Fruit fly (Drosophila melanogaster): Measurements from ENCODE around the gene Trf4-2.

Trf4-2 gene

dm6 chr3R:24900816-24901215 is 24.2 kb upstream of the Trf4-2 start, which contains the start of gene CG10845:
TSS of gene CG10845 (plus strand) at chr3R:24901116.
- TF ChIP-seq Myc (optimal IDR thresholded peaks at IDR 0.05), result no peak
- TF ChIP-seq Sin3A (optimal IDR thresholded peaks at IDR 0.05), result no peak
- no peak for TF ChIP-seq insv (optimal IDR thresholded peaks at IDR 0.05)
- TF ChIP-seq h (optimal IDR thresholded peaks at IDR 0.05), result no peak
- no peak for TF ChIP-seq psq (optimal IDR thresholded peaks at IDR 0.05)
- no peak for TF ChIP-seq ttk (optimal IDR thresholded peaks at IDR 0.05)

DNA sequence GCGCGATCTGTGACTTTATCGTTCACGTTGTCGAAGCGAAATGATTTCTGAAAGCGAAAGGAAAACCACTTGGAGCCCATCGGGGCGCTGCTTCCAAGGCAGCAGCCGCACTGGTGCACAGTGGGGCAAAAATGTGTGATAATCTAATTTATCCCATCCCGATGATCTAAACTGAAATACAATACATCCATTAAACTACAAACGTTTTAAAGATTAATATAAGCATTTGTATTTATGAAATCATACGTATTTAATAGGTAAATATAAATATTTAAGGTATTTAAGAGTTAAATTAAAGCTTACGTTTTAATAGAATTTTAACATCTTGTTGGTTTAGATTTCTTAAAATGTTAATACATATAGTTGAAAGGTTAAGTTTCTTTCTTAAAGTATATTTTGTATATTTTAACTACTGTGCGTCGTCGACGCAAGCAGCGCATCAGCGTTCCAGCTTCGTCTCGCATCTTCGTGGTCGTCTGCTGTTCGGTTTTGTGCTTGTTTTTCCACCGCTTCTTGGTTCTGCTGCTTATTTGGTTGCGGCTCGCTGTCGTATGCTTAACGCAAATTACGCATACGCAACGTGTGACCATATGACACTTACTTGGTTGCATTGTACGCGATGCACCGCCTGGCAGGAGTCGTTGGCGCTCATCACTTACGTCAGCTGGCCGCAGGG is 18.9 kb upstream of the Trf4-2 start, which contains the start of gene CG13643:
Gene CG13643 (minus strand): TSS at position 46 of the 676 bp plus-strand sequence.
- TF ChIP-seq Sin3A (optimal IDR thresholded peaks at IDR 0.05), result no peak
- no peak for TF ChIP-seq ttk (optimal IDR thresholded peaks at IDR 0.05)
- TF ChIP-seq h (optimal IDR thresholded peaks at IDR 0.05), result no peak
- TF ChIP-seq insv (optimal IDR thresholded peaks at IDR 0.05), result no peak
- TF ChIP-seq psq (optimal IDR thresholded peaks at IDR 0.05), result no peak
- TF ChIP-seq Myc (optimal IDR thresholded peaks at IDR 0.05), result no peak

DNA sequence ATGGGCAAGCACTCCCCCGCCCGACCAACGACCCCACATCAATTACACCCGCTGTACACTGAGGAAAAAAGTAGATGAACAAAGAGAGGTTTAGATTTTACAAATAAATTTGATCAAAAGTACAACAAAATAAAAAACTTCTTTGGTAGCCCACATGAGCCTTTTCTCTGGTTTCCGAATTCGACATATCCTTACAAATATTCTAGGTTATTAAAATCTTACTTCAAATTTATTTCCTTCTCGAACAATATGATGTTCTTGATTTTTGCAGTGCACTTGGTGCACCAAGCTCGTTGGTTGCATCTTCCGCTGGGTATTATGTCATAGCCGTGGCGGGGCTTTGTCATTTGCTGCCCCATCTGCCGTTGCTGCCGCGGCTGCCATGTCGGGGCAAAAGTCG is 18.4 kb upstream of the Trf4-2 start:
- TF ChIP-seq insv (optimal IDR thresholded peaks at IDR 0.05) (no peak), h (optimal IDR thresholded peaks at IDR 0.05) (no peak), psq (optimal IDR thresholded peaks at IDR 0.05) (no peak), Sin3A (optimal IDR thresholded peaks at IDR 0.05) (no peak), Myc (optimal IDR thresholded peaks at IDR 0.05) (no peak), ttk (optimal IDR thresholded peaks at IDR 0.05) (no peak)

DNA sequence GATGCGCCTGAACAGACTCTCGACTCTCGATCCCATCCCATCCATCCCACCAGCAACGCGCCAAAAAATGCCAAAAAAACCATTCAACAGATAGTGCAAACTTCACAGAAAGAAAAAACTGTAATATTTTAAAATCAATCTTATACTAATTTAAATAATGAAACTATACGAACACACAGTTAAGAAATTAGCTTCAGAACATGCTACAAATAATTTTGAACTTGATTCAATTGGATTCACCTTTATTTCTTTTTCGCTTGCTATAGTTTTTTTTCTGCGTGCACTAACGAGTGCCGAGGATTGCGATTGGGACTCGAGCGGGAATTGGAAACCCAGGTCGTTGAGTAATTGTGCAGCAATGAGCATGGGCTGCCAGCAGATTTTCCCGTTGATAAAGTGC is 17.0 kb upstream of the Trf4-2 start:
- TF ChIP-seq ttk (optimal IDR thresholded peaks at IDR 0.05), result no peak
- no peak for TF ChIP-seq insv (optimal IDR thresholded peaks at IDR 0.05)
- TF ChIP-seq h (optimal IDR thresholded peaks at IDR 0.05), result no peak
- TF ChIP-seq psq (optimal IDR thresholded peaks at IDR 0.05), result no peak
- no peak for TF ChIP-seq Myc (optimal IDR thresholded peaks at IDR 0.05)
- no peak for TF ChIP-seq Sin3A (optimal IDR thresholded peaks at IDR 0.05)

DNA sequence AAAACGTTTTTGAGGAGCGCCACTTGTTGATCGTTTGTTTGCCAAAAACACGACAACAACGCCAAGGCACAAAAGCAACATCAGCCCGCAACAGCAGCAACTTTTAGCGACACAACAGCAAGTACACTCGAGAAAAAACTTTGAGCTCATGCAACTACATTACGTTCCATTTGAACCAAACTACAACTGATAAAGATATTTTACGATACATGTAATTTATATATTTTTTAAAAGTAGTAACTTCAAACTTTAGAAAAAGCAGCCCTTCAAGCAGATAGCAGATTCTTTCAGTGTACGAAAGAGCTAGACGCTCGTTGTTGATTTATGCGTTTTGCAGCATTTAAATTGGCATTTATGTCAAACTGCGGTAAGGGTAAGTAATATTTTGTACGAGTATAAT is 14.9 kb upstream of the Trf4-2 start:
- TF ChIP-seq ttk (optimal IDR thresholded peaks at IDR 0.05), result no peak
- TF ChIP-seq Myc (optimal IDR thresholded peaks at IDR 0.05), result no peak
- no peak for TF ChIP-seq psq (optimal IDR thresholded peaks at IDR 0.05)
- TF ChIP-seq Sin3A (optimal IDR thresholded peaks at IDR 0.05), result no peak
- TF ChIP-seq h (optimal IDR thresholded peaks at IDR 0.05), result no peak
- no peak for TF ChIP-seq insv (optimal IDR thresholded peaks at IDR 0.05)

dm6 chr3R:24914864-24915263 is 10.2 kb upstream of the Trf4-2 start:
- TF ChIP-seq ttk (optimal IDR thresholded peaks at IDR 0.05) (no peak), h (optimal IDR thresholded peaks at IDR 0.05) (no peak), insv (optimal IDR thresholded peaks at IDR 0.05) (no peak), Myc (optimal IDR thresholded peaks at IDR 0.05) (no peak), psq (optimal IDR thresholded peaks at IDR 0.05) (no peak), Sin3A (optimal IDR thresholded peaks at IDR 0.05) (no peak)

dm6 chr3R:24917814-24918636 is 7.0 kb upstream of the Trf4-2 start, which contains the start of the genes PIG-S, sud1 and CG11168:
TSS of gene PIG-S (minus strand) at chr3R:24917864.
TSS of gene sud1 (minus strand) at chr3R:24917864.
TSS of gene CG11168 (plus strand) at chr3R:24918106.
- TF ChIP-seq h (optimal IDR thresholded peaks at IDR 0.05) (no peak), Myc (optimal IDR thresholded peaks at IDR 0.05) (no peak), Sin3A (optimal IDR thresholded peaks at IDR 0.05) (no peak), psq (optimal IDR thresholded peaks at IDR 0.05) (no peak), insv (optimal IDR thresholded peaks at IDR 0.05) (no peak), ttk (optimal IDR thresholded peaks at IDR 0.05) (no peak)

- TF ChIP-seq ttk (optimal IDR thresholded peaks at IDR 0.05) (no peak), Sin3A (optimal IDR thresholded peaks at IDR 0.05) (no peak), h (optimal IDR thresholded peaks at IDR 0.05) (no peak), psq (optimal IDR thresholded peaks at IDR 0.05) (no peak), Myc (optimal IDR thresholded peaks at IDR 0.05) (no peak), insv (optimal IDR thresholded peaks at IDR 0.05) (no peak)
Observed at dm6 chr3R:24922270-24922669, 2.7 kb upstream of the Trf4-2 start, which contains the start of gene Mink. TSS of gene Mink (plus strand) at chr3R:24922473.

dm6 chr3R:24926752-24927320 is 1.8 kb downstream of the Trf4-2 start:
- no peak for TF ChIP-seq h (optimal IDR thresholded peaks at IDR 0.05)
- no peak for TF ChIP-seq Sin3A (optimal IDR thresholded peaks at IDR 0.05)
- TF ChIP-seq psq (optimal IDR thresholded peaks at IDR 0.05), result no peak
- no peak for TF ChIP-seq ttk (optimal IDR thresholded peaks at IDR 0.05)
- no peak for TF ChIP-seq insv (optimal IDR thresholded peaks at IDR 0.05)
- no peak for TF ChIP-seq Myc (optimal IDR thresholded peaks at IDR 0.05)

DNA sequence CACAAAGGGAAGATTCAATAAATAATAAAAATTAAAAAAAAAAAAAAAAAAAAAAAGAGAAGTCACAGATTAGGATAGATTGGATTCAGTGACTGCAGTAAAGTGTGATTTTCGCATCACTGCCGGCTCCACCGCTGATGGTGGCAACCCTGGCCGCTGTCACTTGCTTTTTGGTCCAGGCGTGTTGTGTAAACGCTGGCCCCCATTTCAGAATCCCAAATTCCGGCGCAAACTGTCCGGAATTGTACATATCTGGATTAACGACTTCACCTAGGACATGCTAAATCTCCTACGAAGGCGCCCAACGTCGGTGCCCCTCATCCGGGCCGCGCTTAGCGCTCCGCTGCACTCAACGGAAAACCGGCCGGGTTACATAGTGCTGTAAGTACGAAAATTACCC is 6.8 kb downstream of the Trf4-2 start, which contains the start of gene CG11771:
Gene CG11771 (plus strand): TSS at position 155 of the 400 bp plus-strand sequence.
- TF ChIP-seq ttk (optimal IDR thresholded peaks at IDR 0.05) (no peak), insv (optimal IDR thresholded peaks at IDR 0.05) (no peak), Myc (optimal IDR thresholded peaks at IDR 0.05) (no peak), Sin3A (optimal IDR thresholded peaks at IDR 0.05) (no peak), psq (optimal IDR thresholded peaks at IDR 0.05) (no peak), h (optimal IDR thresholded peaks at IDR 0.05) (no peak)

DNA sequence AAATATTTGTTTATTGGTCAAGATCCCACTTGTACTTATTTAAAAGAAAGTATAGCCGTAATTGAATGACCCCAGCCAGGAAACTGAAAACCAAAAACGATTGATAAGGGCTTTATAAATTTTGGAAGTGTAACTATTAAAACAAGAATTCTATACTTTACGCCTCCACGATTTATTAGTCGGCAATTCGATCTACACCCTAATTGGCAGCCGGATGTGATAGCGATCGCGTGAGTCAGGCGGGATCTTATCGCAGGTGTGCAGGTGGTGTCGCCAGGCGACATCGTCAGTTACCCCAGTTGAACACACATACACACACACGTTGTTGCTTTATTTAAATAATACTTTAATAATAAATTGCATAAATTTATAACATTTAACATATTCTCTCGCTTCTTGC is 9.5 kb downstream of the Trf4-2 start:
- no peak for TF ChIP-seq Sin3A (optimal IDR thresholded peaks at IDR 0.05)
- TF ChIP-seq insv (optimal IDR thresholded peaks at IDR 0.05), result no peak
- no peak for TF ChIP-seq h (optimal IDR thresholded peaks at IDR 0.05)
- no peak for TF ChIP-seq ttk (optimal IDR thresholded peaks at IDR 0.05)
- TF ChIP-seq psq (optimal IDR thresholded peaks at IDR 0.05), result no peak
- no peak for TF ChIP-seq Myc (optimal IDR thresholded peaks at IDR 0.05)
